Worm (Caenorhabditis elegans) whole organism, L1 larva: ENCODE measurements around the gene R02E12.5.

Source experiments
- C34B4.2 ChIP-seq: sonication (generic microtip); optimal IDR thresholded peaks from 2 replicates; lab custom pipeline; 2017; ENCODE audit warnings: mild to moderate bottlenecking, missing genetic modification characterization, missing compliant biosample characterization
- ceh-82 ChIP-seq, 3 experiments: fragments of 150-350 bp in 1 of 3; sonication (generic microtip) in 2 of 3; optimal IDR thresholded peaks; 2 replicates each; lab custom pipeline; 2014 to 2017; ENCODE audit warnings: missing biosample characterization in 3 of 3, missing genetic modification characterization in 3 of 3
- egl-27 ChIP-seq, 2 experiments: fragments of 150-350 bp in 1 of 2; sonication (generic microtip); optimal IDR thresholded peaks; 3 replicates each; lab custom pipeline; 2017 to 2018; ENCODE audit warnings: missing biosample characterization in 2 of 2, missing genetic modification characterization in 2 of 2, missing genetic modification reagents in 2 of 2
- elt-3 ChIP-seq, 6 experiments: fragments of 150-350 bp in 1 of 6; sonication (generic microtip); optimal IDR thresholded peaks; 2 replicates each; lab custom pipeline; 2017 to 2018; ENCODE audit warnings: missing biosample characterization in 6 of 6, missing genetic modification characterization in 6 of 6, inconsistent platforms in 1 of 6
- fkh-10 ChIP-seq: sonication (generic microtip); optimal IDR thresholded peaks from 2 replicates; lab custom pipeline; 2017; ENCODE audit warnings: missing biosample characterization, missing genetic modification reagents, missing genetic modification characterization
- lin-39 ChIP-seq: fragments of 150-350 bp; optimal IDR thresholded peaks from 2 replicates; lab custom pipeline; 2014; ENCODE audit warnings: missing biosample characterization, missing genetic modification reagents, missing genetic modification characterization
- nhr-237 ChIP-seq: fragments of 150-350 bp; optimal IDR thresholded peaks from 2 replicates; lab custom pipeline; 2014; ENCODE audit warnings: missing biosample characterization, missing genetic modification characterization
- nhr-28 ChIP-seq: fragments of 150-350 bp; optimal IDR thresholded peaks from 2 replicates; lab custom pipeline; 2014; ENCODE audit warnings: missing biosample characterization, missing genetic modification characterization
- nhr-76 ChIP-seq: sonication (generic microtip); optimal IDR thresholded peaks from 2 replicates; lab custom pipeline; 2017; ENCODE audit warnings: missing biosample characterization, missing genetic modification characterization
- nhr-85 ChIP-seq: sonication (generic microtip); peaks from one replicate; lab custom pipeline; 2016; ENCODE audit warnings: missing genetic modification characterization, inconsistent platforms, missing compliant biosample characterization
- pqm-1 ChIP-seq: sonication (generic microtip); optimal IDR thresholded peaks from 3 replicates; lab custom pipeline; 2017; ENCODE audit warnings: missing biosample characterization, missing genetic modification characterization
- snpc-4 ChIP-seq: fragments of 150-350 bp; optimal IDR thresholded peaks from 2 replicates; lab custom pipeline; 2014; ENCODE audit warnings: missing biosample characterization, missing genetic modification characterization
- unc-130 ChIP-seq: fragments of 150-350 bp; optimal IDR thresholded peaks from 2 replicates; lab custom pipeline; 2017; ENCODE audit warnings: missing biosample characterization, missing genetic modification characterization, inconsistent platforms
- unc-86 ChIP-seq: sonication (generic microtip); optimal IDR thresholded peaks from 2 replicates; lab custom pipeline; 2016; ENCODE audit warnings: missing genetic modification characterization, missing compliant biosample characterization

- TF ChIP-seq nhr-28 (tag; lab: Kevin White, UChicago) (no peak), fkh-10 (GFP tag; lab: Kevin White, UChicago) (no peak), lin-39 (tag; lab: Kevin White, UChicago) (no peak), snpc-4 (tag; lab: Kevin White, UChicago) (no peak), nhr-237 (tag; lab: Kevin White, UChicago) (no peak), elt-3 (tag; optimal IDR thresholded peaks at IDR 0.05; lab: Kevin White, UChicago) (no peak), C34B4.2 (tag; lab: Kevin White, UChicago) (no peak), unc-130 (no peak), ceh-82 (tag; optimal IDR thresholded peaks at IDR 0.05; lab: Kevin White, UChicago) (no peak), pqm-1 (tag; lab: Kevin White, UChicago) (no peak), nhr-85 (tag; lab: Kevin White, UChicago) (no peak), egl-27 (tag; optimal IDR thresholded peaks at IDR 0.05; lab: Kevin White, UChicago) (no peak), unc-86 (tag; lab: Kevin White, UChicago) (no peak), nhr-76 (no peak)
Observed at ce11 chrX:3970786-3971185, 26.4 kb upstream of the R02E12.5 start.
